Worm (Caenorhabditis elegans) whole organism, mixed stage, embryonic: ENCODE data around the gene fbxb-20.

Experiments used
- blmp-1 ChIP-seq: fragments of 150-350 bp; optimal IDR thresholded peaks from 2 replicates; lab custom pipeline; 2014; ENCODE audit warnings: missing biosample characterization, missing genetic modification characterization
- ces-1 ChIP-seq: fragments of 150-350 bp; optimal IDR thresholded peaks from 2 replicates; lab custom pipeline; 2014; ENCODE audit warnings: missing biosample characterization, missing genetic modification reagents, missing genetic modification characterization
- elt-1 ChIP-seq: sonication (generic microtip); optimal IDR thresholded peaks from 2 replicates; lab custom pipeline; 2017; ENCODE audit warnings: missing genetic modification characterization, mild to moderate bottlenecking, missing compliant biosample characterization, antibody characterized with exemption, moderate library complexity, borderline replicate concordance; ENCODE audit not compliant: insufficient read depth
- ham-2 ChIP-seq: fragments of 200-800 bp; sonication (Bioruptor generic); optimal IDR thresholded peaks from 2 replicates; lab custom pipeline; 2018; ENCODE audit warnings: mild to moderate bottlenecking, missing genetic modification characterization, missing compliant biosample characterization
- hlh-1 ChIP-seq: fragments of 150-350 bp; optimal IDR thresholded peaks from 2 replicates; lab custom pipeline; 2014; ENCODE audit warnings: missing biosample characterization, missing genetic modification reagents, missing genetic modification characterization
- lin-32 ChIP-seq: fragments of 200-800 bp; sonication (Bioruptor generic); optimal IDR thresholded peaks from 2 replicates; lab custom pipeline; 2018; ENCODE audit warnings: mild to moderate bottlenecking, missing genetic modification characterization, missing compliant biosample characterization
- mep-1 ChIP-seq: fragments of 150-350 bp; optimal IDR thresholded peaks from 2 replicates; lab custom pipeline; 2017; ENCODE audit warnings: missing biosample characterization, missing genetic modification reagents, missing genetic modification characterization, inconsistent platforms
- pha-4 ChIP-seq: fragments of 150-350 bp; optimal IDR thresholded peaks from 2 replicates; lab custom pipeline; 2018; ENCODE audit warnings: missing biosample characterization, missing genetic modification reagents, missing genetic modification characterization
- sptf-1 ChIP-seq: sonication (generic microtip); optimal IDR thresholded peaks from 2 replicates; lab custom pipeline; 2017; ENCODE audit warnings: mild to moderate bottlenecking, missing genetic modification characterization, moderate library complexity, missing compliant biosample characterization
- unc-39 ChIP-seq: fragments of 150-350 bp; optimal IDR thresholded peaks from 2 replicates; lab custom pipeline; 2014; ENCODE audit warnings: missing biosample characterization, missing genetic modification characterization
- zip-8 ChIP-seq: fragments of 150-350 bp; optimal IDR thresholded peaks from 2 replicates; lab custom pipeline; 2014; ENCODE audit warnings: missing biosample characterization, missing genetic modification characterization
- ztf-11 ChIP-seq: fragments of 150-350 bp; optimal IDR thresholded peaks from 2 replicates; lab custom pipeline; 2014; ENCODE audit warnings: missing biosample characterization, missing genetic modification characterization

- TF ChIP-seq unc-39 (no peak), ham-2 (GFP tag; lab: Kevin White, UChicago) (no peak), blmp-1 (tag; lab: Kevin White, UChicago) (no peak), pha-4 (no peak), elt-1 (tag; lab: Kevin White, UChicago) (no peak), hlh-1 (tag; lab: Kevin White, UChicago) (no peak), mep-1 (tag; lab: Kevin White, UChicago) (no peak), lin-32 (GFP tag; lab: Kevin White, UChicago) (no peak), ztf-11 (no peak), zip-8 (no peak), sptf-1 (tag; lab: Kevin White, UChicago) (no peak), ces-1 (GFP tag; lab: Kevin White, UChicago) (no peak)
Observed at ce11 chrII:1610630-1611029, 39.8 kb downstream of the fbxb-20 start, which contains the start of gene fbxa-163.
